Worm (Caenorhabditis elegans): Measurements from ENCODE around the gene srt-37.

The srt-37 gene

DNA sequence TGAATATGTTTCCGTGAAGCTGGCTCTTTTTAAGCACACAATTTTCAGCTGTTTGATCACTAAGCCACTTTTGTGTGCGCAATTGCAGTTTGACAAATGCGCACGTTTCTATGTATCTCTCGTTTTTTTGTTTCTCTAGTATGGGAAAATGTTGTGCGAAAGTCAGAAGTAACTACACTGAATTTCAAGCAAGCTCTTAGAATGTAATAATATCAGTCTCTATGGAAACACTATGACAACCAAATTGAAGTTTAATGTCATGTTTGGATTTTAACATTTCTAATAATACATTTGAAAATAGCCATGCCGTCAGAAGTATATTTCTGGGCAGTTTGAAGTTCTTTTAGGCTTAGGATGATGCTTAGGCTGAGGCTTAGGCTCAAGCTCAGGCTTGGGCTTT lies 38.3 kb upstream of the srt-37 start, which contains the start of gene ZC132.9:
ZC132.9 (minus strand) TSS at position 101 of the 400 bp plus-strand sequence.
- TF ChIP-seq hlh-30 (tag; optimal IDR thresholded peaks at IDR 0.05; ENCODE audit: insufficient read depth) (no peak), ceh-45 (GFP tag; IDR thresholded peaks at IDR 0.05) (no peak), hlh-15 (tag; optimal IDR thresholded peaks at IDR 0.05) (no peak), ceh-19 (GFP tag; optimal IDR thresholded peaks at IDR 0.05) (no peak), ceh-2 (tag; optimal IDR thresholded peaks at IDR 0.05) (no peak), ceh-24 (tag; optimal IDR thresholded peaks at IDR 0.05) (no peak), unc-55 (GFP tag; optimal IDR thresholded peaks at IDR 0.05) (no peak), dmd-4 (tag; optimal IDR thresholded peaks at IDR 0.05; ENCODE audit: borderline replicate concordance) (no peak), madf-2 (tag; optimal IDR thresholded peaks at IDR 0.05) (no peak)

DNA sequence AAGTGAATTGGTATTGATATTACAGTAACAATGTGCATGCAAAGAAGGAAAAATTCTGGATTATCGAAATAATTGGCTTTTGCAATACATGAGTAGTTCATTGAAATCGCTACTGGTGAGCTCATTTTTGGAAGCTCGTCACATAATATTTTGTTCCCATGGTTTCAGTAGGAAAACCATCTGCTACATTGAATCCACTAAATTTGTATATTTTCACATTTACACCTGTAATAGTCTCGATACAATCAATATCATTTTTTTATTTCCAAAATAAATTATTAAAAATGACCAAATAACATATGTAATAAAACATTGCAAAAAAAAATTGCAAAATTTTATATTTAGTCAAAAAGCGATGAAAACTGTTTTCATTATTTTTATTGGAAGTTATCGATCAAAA lies 33.5 kb upstream of the srt-37 start, which contains the start of gene srh-192:
srh-192 (minus strand) TSS at position 101 of the 400 bp plus-strand sequence.
- no peak for TF ChIP-seq Y22D7AL.16 (tag; optimal IDR thresholded peaks at IDR 0.05)
- TF ChIP-seq dve-1 (tag; optimal IDR thresholded peaks at IDR 0.05) = no peak
- TF ChIP-seq odd-2 (tag; optimal IDR thresholded peaks at IDR 0.05) = no peak
- TF ChIP-seq pha-4 (tag; optimal IDR thresholded peaks at IDR 0.05) = no peak
- no peak for TF ChIP-seq sox-2 (GFP tag; IDR thresholded peaks at IDR 0.05)
- no peak for TF ChIP-seq mec-3 (tag; optimal IDR thresholded peaks at IDR 0.05; ENCODE audit: borderline replicate concordance)
- TF ChIP-seq ceh-14 (tag; optimal IDR thresholded peaks at IDR 0.05) = no peak
- no peak for TF ChIP-seq ahr-1 (tag; optimal IDR thresholded peaks at IDR 0.05)
- TF ChIP-seq sdc-2 (tag; optimal IDR thresholded peaks at IDR 0.05) = no peak
- no peak for TF ChIP-seq hlh-30 (tag; optimal IDR thresholded peaks at IDR 0.05; ENCODE audit: insufficient read depth)
- TF ChIP-seq ttx-3 (tag; optimal IDR thresholded peaks at IDR 0.05) = no peak
- TF ChIP-seq ceh-19 (GFP tag; optimal IDR thresholded peaks at IDR 0.05) = no peak
- no peak for TF ChIP-seq T23F11.4 (GFP tag; optimal IDR thresholded peaks at IDR 0.05)
- no peak for TF ChIP-seq pag-3 (tag; optimal IDR thresholded peaks at IDR 0.05; ENCODE audit: borderline replicate concordance)

DNA sequence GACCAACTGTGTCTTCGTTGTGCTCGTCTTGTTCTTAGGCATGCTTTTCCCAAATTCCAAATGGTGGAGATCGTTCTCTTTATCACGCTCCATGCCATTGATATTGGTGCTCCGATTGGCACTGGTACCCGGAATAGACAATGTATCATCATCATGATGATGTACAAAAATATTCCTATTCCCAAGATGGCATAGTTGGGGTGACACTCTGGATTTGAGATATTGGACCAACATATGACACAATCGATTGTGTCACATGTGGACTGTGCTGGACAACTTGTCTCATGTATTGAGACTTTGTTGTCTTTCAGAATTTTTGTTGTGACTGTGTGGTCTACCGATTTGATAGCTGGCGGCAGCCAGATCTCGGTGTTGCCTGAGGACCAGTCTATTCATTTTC lies 22.6 kb upstream of the srt-37 start:
- TF ChIP-seq tbx-7 (tag; optimal IDR thresholded peaks at IDR 0.05) = no peak
- TF ChIP-seq Y22D7AL.16 (tag; optimal IDR thresholded peaks at IDR 0.05) = no peak
- no peak for TF ChIP-seq ceh-48 (tag; optimal IDR thresholded peaks at IDR 0.05)
- TF ChIP-seq C38D4.7 (GFP tag; optimal IDR thresholded peaks at IDR 0.05) = no peak
- TF ChIP-seq T23F11.4 (GFP tag; optimal IDR thresholded peaks at IDR 0.05) = no peak
- no peak for TF ChIP-seq elt-4 (tag; optimal IDR thresholded peaks at IDR 0.05)
- no peak for TF ChIP-seq sox-4 (tag; optimal IDR thresholded peaks at IDR 0.05)
- no peak for TF ChIP-seq ets-4 (tag; optimal IDR thresholded peaks at IDR 0.05)
- TF ChIP-seq pha-4 (tag; optimal IDR thresholded peaks at IDR 0.05) = no peak
- TF ChIP-seq C08G9.2 (tag; optimal IDR thresholded peaks at IDR 0.05) = no peak
- TF ChIP-seq pros-1 (tag; optimal IDR thresholded peaks at IDR 0.05) = no peak
- TF ChIP-seq ceh-14 (tag; optimal IDR thresholded peaks at IDR 0.05) = no peak

DNA sequence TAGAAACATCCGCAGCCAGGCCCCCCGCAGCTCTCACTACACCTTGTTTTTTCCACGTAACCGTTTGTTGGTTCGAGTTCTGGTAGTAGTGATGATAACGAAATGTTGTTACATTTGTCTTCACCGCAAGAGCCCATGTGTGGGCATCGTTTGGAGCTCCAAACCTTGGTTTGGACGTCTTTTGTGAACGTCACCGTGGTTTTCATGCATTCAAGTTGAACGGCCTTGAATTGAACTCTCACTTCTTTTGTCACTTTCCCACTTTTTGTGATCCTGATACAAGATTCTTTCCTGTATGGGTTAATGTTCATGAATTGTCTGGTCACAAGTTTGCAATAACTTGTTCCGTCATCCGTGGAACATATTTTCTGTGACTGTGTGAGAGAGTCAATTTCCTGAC lies 22.2 kb upstream of the srt-37 start:
- no peak for TF ChIP-seq lim-6 (tag; optimal IDR thresholded peaks at IDR 0.05)
- no peak for TF ChIP-seq tbx-2 (tag; optimal IDR thresholded peaks at IDR 0.05)
- TF ChIP-seq pax-1 (tag; optimal IDR thresholded peaks at IDR 0.05) = no peak
- TF ChIP-seq mec-3 (tag; optimal IDR thresholded peaks at IDR 0.05; ENCODE audit: borderline replicate concordance) = no peak
- TF ChIP-seq lin-11 (tag; optimal IDR thresholded peaks at IDR 0.05) = no peak
- TF ChIP-seq madf-2 (tag; optimal IDR thresholded peaks at IDR 0.05) = no peak
- TF ChIP-seq nhr-11 (tag; optimal IDR thresholded peaks at IDR 0.05) = no peak
- no peak for TF ChIP-seq hlh-13 (GFP tag; optimal IDR thresholded peaks at IDR 0.05)
- no peak for TF ChIP-seq che-1 (tag; optimal IDR thresholded peaks at IDR 0.05)
- no peak for TF ChIP-seq ceh-24 (tag; optimal IDR thresholded peaks at IDR 0.05)
- no peak for TF ChIP-seq ztf-16 (tag; optimal IDR thresholded peaks at IDR 0.05)
- no peak for TF ChIP-seq fkh-6 (tag; optimal IDR thresholded peaks at IDR 0.05)
